Fruit fly (Drosophila melanogaster): ENCODE measurements around the gene CG7059.

The CG7059 gene

DNA sequence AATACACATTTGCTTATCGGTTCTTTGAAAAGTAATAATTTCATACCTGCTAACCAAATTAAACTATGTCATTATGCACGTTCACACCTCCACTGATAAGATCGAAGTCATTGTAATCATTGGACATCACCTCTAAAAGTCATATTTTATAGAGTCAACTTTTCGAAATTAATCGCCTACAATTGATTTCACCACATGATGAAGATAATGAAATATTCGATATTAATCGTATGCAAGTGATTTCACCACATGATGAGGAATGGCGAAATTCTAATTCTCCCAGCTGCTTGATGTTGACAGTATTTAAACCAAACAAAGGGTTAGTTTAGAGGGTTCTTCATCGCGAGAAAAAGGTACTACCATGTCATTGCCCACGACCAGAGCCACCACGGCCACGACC lies 13.9 kb upstream of the CG7059 start, which contains the start of gene CG18596 (continued):
- TF ChIP-seq mam (GFP tag; optimal IDR thresholded peaks at IDR 0.05) (no peak), CG12299 (tag; optimal IDR thresholded peaks at IDR 0.05) (no peak), schlank (tag; optimal IDR thresholded peaks at IDR 0.05) (no peak), Aef1 (GFP tag; IDR thresholded peaks at IDR 0.05) (no peak), CG2889 (GFP tag; IDR thresholded peaks at IDR 0.05) (no peak), CG4424 (GFP tag; optimal IDR thresholded peaks at IDR 0.05) (no peak), CG17328 (GFP tag; IDR thresholded peaks at IDR 0.05) (no peak), rib (GFP tag; IDR thresholded peaks at IDR 0.05) (no peak), CG18764 (GFP tag; optimal IDR thresholded peaks at IDR 0.05) (no peak), twi (tag; optimal IDR thresholded peaks at IDR 0.05) (no peak), Dad (GFP tag; optimal IDR thresholded peaks at IDR 0.05) (no peak), chm (GFP tag; IDR thresholded peaks at IDR 0.05) (0 out of 2 replicates have a peak, but pooled peaks have one; percentile 41), CG5180 (GFP tag; optimal IDR thresholded peaks at IDR 0.05) (no peak), Xrp1 (GFP tag; IDR thresholded peaks at IDR 0.05) (no peak), Ets97D (GFP tag; optimal IDR thresholded peaks at IDR 0.05) (peak; percentile 37), CG11398 (GFP tag; optimal IDR thresholded peaks at IDR 0.05) (no peak), Pdp1 (GFP tag; optimal IDR thresholded peaks at IDR 0.05) (no peak), BtbVII (GFP tag; optimal IDR thresholded peaks at IDR 0.05) (no peak), CG34224 (GFP tag; IDR thresholded peaks at IDR 0.05; ENCODE audit: partially characterized antibody) (peak; percentile 97), YL-1 (GFP tag; optimal IDR thresholded peaks at IDR 0.05) (peak; percentile 56), tio (GFP tag; optimal IDR thresholded peaks at IDR 0.05) (no peak), Gsc (GFP tag; IDR thresholded peaks at IDR 0.05) (no peak), Lpt (GFP tag; optimal IDR thresholded peaks at IDR 0.05) (no peak), CG1832 (GFP tag; optimal IDR thresholded peaks at IDR 0.05) (no peak), Fer2 (tag; optimal IDR thresholded peaks at IDR 0.05) (no peak), tll (GFP tag; optimal IDR thresholded peaks at IDR 0.05) (peak in 1 of 2 experiments; percentile 82), CG4404 (GFP tag; IDR thresholded peaks at IDR 0.05) (no peak), Antp (GFP tag; optimal IDR thresholded peaks at IDR 0.05) (no peak), CG11696 (GFP tag; IDR thresholded peaks at IDR 0.05) (no peak), p53 (GFP tag; optimal IDR thresholded peaks at IDR 0.05) (no peak), CG14014 (GFP tag; IDR thresholded peaks at IDR 0.05) (no peak), Awh (GFP tag; IDR thresholded peaks at IDR 0.05) (no peak), z (GFP tag; IDR thresholded peaks at IDR 0.05) (0 out of 3 replicates have a peak, but pooled peaks have one; percentile 5), CG2712 (tag; optimal IDR thresholded peaks at IDR 0.05) (no peak), CG8924 (tag; optimal IDR thresholded peaks at IDR 0.05) (no peak), dpn (GFP tag; optimal IDR thresholded peaks at IDR 0.05) (no peak), CG6854 (GFP tag; optimal IDR thresholded peaks at IDR 0.05) (no peak), CG4820 (GFP tag; optimal IDR thresholded peaks at IDR 0.05) (no peak), Neu2 (GFP tag; optimal IDR thresholded peaks at IDR 0.05; ENCODE audit: borderline replicate concordance) (no peak), CG13287 (GFP tag; IDR thresholded peaks at IDR 0.05; ENCODE audit: partially characterized antibody) (peak; percentile 98), CG12236 (GFP tag; optimal IDR thresholded peaks at IDR 0.05) (no peak), fu2 (GFP tag; optimal IDR thresholded peaks at IDR 0.05) (no peak), gro (GFP tag; optimal IDR thresholded peaks at IDR 0.05) (no peak), CG9609 (GFP tag; optimal IDR thresholded peaks at IDR 0.05) (no peak), Jarid2 (GFP tag; optimal IDR thresholded peaks at IDR 0.05) (no peak), CG13775 (GFP tag; optimal IDR thresholded peaks at IDR 0.05) (no peak), CG32772 (GFP tag; IDR thresholded peaks at IDR 0.05) (no peak), pzg (GFP tag; optimal IDR thresholded peaks at IDR 0.05) (peak; percentile 60), CG15269 (tag; optimal IDR thresholded peaks at IDR 0.05) (no peak), CG10979 (tag; optimal IDR thresholded peaks at IDR 0.05) (no peak), fd64A (GFP tag; optimal IDR thresholded peaks at IDR 0.05) (no peak), Poxn (GFP tag; IDR thresholded peaks at IDR 0.05) (no peak)
